Fruit fly (Drosophila melanogaster): ENCODE results near the gene Jhbp14.

Gene Jhbp14

dm6 chr2L:13222225-13222648 is 14.1 kb upstream of the Jhbp14 start, which contains the start of the genes Ski6 and CG16812:
Ski6 (minus strand) TSS chr2L:13222429.
CG16812 (plus strand) TSS chr2L:13222587.
- no peak for TF ChIP-seq pdm3 (GFP tag; optimal IDR thresholded peaks at IDR 0.05)
- no peak for TF ChIP-seq topi (GFP tag; optimal IDR thresholded peaks at IDR 0.05)
- TF ChIP-seq CG9139 (GFP tag; optimal IDR thresholded peaks at IDR 0.05), result no peak
- TF ChIP-seq CG6276 (GFP tag; optimal IDR thresholded peaks at IDR 0.05), result no peak
- TF ChIP-seq vri (GFP tag; optimal IDR thresholded peaks at IDR 0.05), result no peak
- TF ChIP-seq Ets21C (GFP tag; optimal IDR thresholded peaks at IDR 0.05), result peak; percentile 37
- no peak for TF ChIP-seq fd59A (GFP tag; optimal IDR thresholded peaks at IDR 0.05)
- TF ChIP-seq Eip78C (GFP tag), result no peak
- no peak for TF ChIP-seq CG6808 (GFP tag; optimal IDR thresholded peaks at IDR 0.05)
- TF ChIP-seq CG10631 (GFP tag; optimal IDR thresholded peaks at IDR 0.05), result peak; percentile 75
- peak; percentile 29 for TF ChIP-seq Sox15 (GFP tag; optimal IDR thresholded peaks at IDR 0.05)
- TF ChIP-seq CG11902 (GFP tag; optimal IDR thresholded peaks at IDR 0.05), result no peak
- TF ChIP-seq CG11762 (GFP tag; optimal IDR thresholded peaks at IDR 0.05; ENCODE audit: insufficient read depth), result no peak
- TF ChIP-seq Met (GFP tag; optimal IDR thresholded peaks at IDR 0.05), result no peak
- no peak for TF ChIP-seq net (GFP tag; optimal IDR thresholded peaks at IDR 0.05)
- TF ChIP-seq spab (GFP tag; optimal IDR thresholded peaks at IDR 0.05), result no peak
- peak; percentile 36 for TF ChIP-seq CG6792 (GFP tag; optimal IDR thresholded peaks at IDR 0.05)
- peak; percentile 51 for TF ChIP-seq CG31627 (GFP tag; optimal IDR thresholded peaks at IDR 0.05)
- TF ChIP-seq OdsH (GFP tag; optimal IDR thresholded peaks at IDR 0.05), result no peak
- peak; percentile 49 for TF ChIP-seq cyc (GFP tag; optimal IDR thresholded peaks at IDR 0.05)
- TF ChIP-seq CG7368 (GFP tag; optimal IDR thresholded peaks at IDR 0.05), result no peak
- TF ChIP-seq svp (GFP tag), result no peak
- no peak for TF ChIP-seq CG1621 (tag; optimal IDR thresholded peaks at IDR 0.05)
- TF ChIP-seq dac (GFP tag; optimal IDR thresholded peaks at IDR 0.05), result no peak
- TF ChIP-seq Eip93F (GFP tag; optimal IDR thresholded peaks at IDR 0.05), result no peak
- TF ChIP-seq CG4318 (GFP tag; optimal IDR thresholded peaks at IDR 0.05), result no peak
- TF ChIP-seq CG8119 (GFP tag; IDR thresholded peaks at IDR 0.05), result peak; percentile 43; the same call in 1 of the 3 replicates
- TF ChIP-seq fd85E (GFP tag; optimal IDR thresholded peaks at IDR 0.05), result no peak
- no peak for TF ChIP-seq Eip75B (GFP tag; optimal IDR thresholded peaks at IDR 0.05)
- TF ChIP-seq CG6854 (GFP tag; optimal IDR thresholded peaks at IDR 0.05), result no peak
- no peak for TF ChIP-seq CG16779 (tag; optimal IDR thresholded peaks at IDR 0.05)
- TF ChIP-seq Ets96B (tag; optimal IDR thresholded peaks at IDR 0.05), result no peak
- no peak for TF ChIP-seq Hr4 (GFP tag; optimal IDR thresholded peaks at IDR 0.05)
- TF ChIP-seq CG3032 (tag; optimal IDR thresholded peaks at IDR 0.05), result no peak
- TF ChIP-seq CG8632 (GFP tag; optimal IDR thresholded peaks at IDR 0.05), result peak; percentile 41
- no peak for TF ChIP-seq CG32006 (GFP tag; optimal IDR thresholded peaks at IDR 0.05)
- no peak for TF ChIP-seq Hr38 (GFP tag; optimal IDR thresholded peaks at IDR 0.05)
- TF ChIP-seq CG8319 (GFP tag; optimal IDR thresholded peaks at IDR 0.05), result no peak
- TF ChIP-seq Smox (GFP tag; optimal IDR thresholded peaks at IDR 0.05), result no peak
- no peak for TF ChIP-seq Blimp-1 (GFP tag; optimal IDR thresholded peaks at IDR 0.05)
- TF ChIP-seq CG15336 (GFP tag; IDR thresholded peaks at IDR 0.05), result peak; percentile 60; the same call in 1 of the 2 replicates
- TF ChIP-seq Hr39 (GFP tag; optimal IDR thresholded peaks at IDR 0.05), result peak; percentile 44
- no peak for TF ChIP-seq CG3919 (GFP tag; optimal IDR thresholded peaks at IDR 0.05)
- no peak for TF ChIP-seq CG11294 (GFP tag; IDR thresholded peaks at IDR 0.05)
- TF ChIP-seq ss (GFP tag; optimal IDR thresholded peaks at IDR 0.05), result no peak
- peak; percentile 70 for TF ChIP-seq esn (GFP tag; optimal IDR thresholded peaks at IDR 0.05)
- TF ChIP-seq eg (GFP tag; IDR thresholded peaks at IDR 0.05), result peak; percentile 66
- TF ChIP-seq Sox14 (GFP tag; optimal IDR thresholded peaks at IDR 0.05), result no peak
- no peak for TF ChIP-seq achi (GFP tag; optimal IDR thresholded peaks at IDR 0.05)
- no peak for TF ChIP-seq dsx (GFP tag; optimal IDR thresholded peaks at IDR 0.05; ENCODE audit: poor library complexity, severe bottlenecking)
- TF ChIP-seq fkh (GFP tag; optimal IDR thresholded peaks at IDR 0.05), result peak; percentile 78
- TF ChIP-seq Lpt (GFP tag; optimal IDR thresholded peaks at IDR 0.05), result no peak
- no peak for TF ChIP-seq lz (GFP tag; optimal IDR thresholded peaks at IDR 0.05)

All from whole organism, prepupa.